Worm (Caenorhabditis elegans): ENCODE data around the gene K07B1.7.

ce11 chrV:9303026-9303425 is 43.7 kb downstream of the K07B1.7 start, which contains the start of gene nhr-39:
- TF ChIP-seq mab-5 (tag; optimal IDR thresholded peaks at IDR 0.05) (no peak), nhr-23 (tag; optimal IDR thresholded peaks at IDR 0.05) (no peak), snpc-4 (tag; optimal IDR thresholded peaks at IDR 0.05) (no peak), unc-39 (tag; optimal IDR thresholded peaks at IDR 0.05) (no peak), egl-27 (tag; optimal IDR thresholded peaks at IDR 0.05) (no peak), ama-1 (optimal IDR thresholded peaks at IDR 0.05) (no peak), unc-62 (GFP tag; optimal IDR thresholded peaks at IDR 0.05) (no peak), elt-3 (tag; optimal IDR thresholded peaks at IDR 0.05) (no peak), ztf-4 (tag; optimal IDR thresholded peaks at IDR 0.05) (no peak), fos-1 (tag; optimal IDR thresholded peaks at IDR 0.05) (no peak), nhr-11 (tag; optimal IDR thresholded peaks at IDR 0.05) (no peak), sma-9 (GFP tag; optimal IDR thresholded peaks at IDR 0.05) (no peak), sma-9 (tag; optimal IDR thresholded peaks at IDR 0.05) (no peak)
